Worm (Caenorhabditis elegans) whole organism, early embryonic: ENCODE data around the gene ZK1307.2.

Source experiments
- ama-1 ChIP-seq: fragments of 150-350 bp; optimal IDR thresholded peaks from 2 replicates; lab custom pipeline; 2014
- ceh-36 ChIP-seq: sonication (generic microtip); optimal IDR thresholded peaks from 2 replicates; lab custom pipeline; 2016; ENCODE audit warnings: missing genetic modification characterization, inconsistent platforms, missing compliant biosample characterization
- ets-7 ChIP-seq: sonication (generic microtip); optimal IDR thresholded peaks from 2 replicates; lab custom pipeline; 2016; ENCODE audit warnings: missing genotype, missing genetic modification characterization, missing compliant biosample characterization
- hmg-4 ChIP-seq: fragments of 200-800 bp; sonication (Bioruptor generic); optimal IDR thresholded peaks from 2 replicates; lab custom pipeline; 2018; ENCODE audit warnings: mild to moderate bottlenecking, missing genetic modification characterization, missing compliant biosample characterization
- sea-1 ChIP-seq: fragments of 200-800 bp; sonication (Bioruptor generic); conservative IDR thresholded peaks from 2 replicates; pipeline ENCODE4 v1.3.6; 2022; ENCODE audit warnings: missing genetic modification characterization, missing compliant biosample characterization
- tbx-11 ChIP-seq: fragments of 200-800 bp; sonication (Bioruptor generic); IDR thresholded peaks from 2 replicates; pipeline ENCODE4 v1.3.6; 2022; ENCODE audit warnings: missing genetic modification characterization, missing compliant biosample characterization

DNA sequence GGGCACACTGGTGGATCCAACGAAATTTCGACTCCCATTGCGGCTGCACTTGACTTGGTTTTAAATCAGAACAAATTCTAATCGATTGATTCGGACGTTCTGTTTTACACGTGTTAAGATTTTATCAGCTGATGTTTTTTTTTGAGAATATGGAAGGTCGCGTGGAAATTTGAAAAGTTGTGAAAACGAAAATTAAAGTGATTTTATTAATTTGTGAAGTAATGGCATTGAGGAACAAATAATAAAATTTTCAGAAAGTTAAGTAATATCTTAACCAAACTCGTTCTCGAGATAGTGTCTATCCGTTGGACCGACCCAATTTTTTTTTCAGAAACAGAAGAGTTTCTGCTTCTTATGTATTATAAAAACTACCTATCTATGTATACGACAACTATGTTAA lies 2.1 kb downstream of the ZK1307.2 start, which contains the start of gene ZK1307.4:
- TF ChIP-seq tbx-11 (GFP tag; lab: Robert Waterston, UW) (no peak), hmg-4 (GFP tag; lab: Kevin White, UChicago) (no peak), ama-1 (lab: Kevin White, UChicago) (no peak), ceh-36 (tag; lab: Kevin White, UChicago) (no peak), sea-1 (GFP tag; lab: Robert Waterston, UW) (no peak), ets-7 (tag; lab: Kevin White, UChicago) (no peak)
